Worm (Caenorhabditis elegans) whole organism, young adult: ENCODE measurements around the gene epg-7.

ENCODE experiments used
- B0261.1 ChIP-seq: sonication (generic microtip); optimal IDR thresholded peaks from 2 replicates; lab custom pipeline; 2016; ENCODE audit warnings: mild to moderate bottlenecking, missing genetic modification characterization, moderate library complexity, missing compliant biosample characterization
- B0336.3 ChIP-seq: fragments of 200-800 bp; sonication (Bioruptor generic); IDR thresholded peaks from 2 replicates; pipeline ENCODE4 v1.3.6; 2022; ENCODE audit warnings: missing genetic modification characterization, missing compliant biosample characterization
- C17E4.6 ChIP-seq: fragments of 200-800 bp; sonication (Bioruptor generic); IDR thresholded peaks from 2 replicates; pipeline ENCODE4 v1.3.6; 2022; ENCODE audit warnings: missing genetic modification reagents, missing genetic modification characterization, missing compliant biosample characterization
- F10E7.11 ChIP-seq: sonication (generic microtip); optimal IDR thresholded peaks from 2 replicates; lab custom pipeline; 2017; ENCODE audit warnings: mild to moderate bottlenecking, missing genetic modification characterization, moderate library complexity, missing compliant biosample characterization
- F23B12.7 ChIP-seq: sonication (generic microtip); optimal IDR thresholded peaks from 2 replicates; lab custom pipeline; 2017; ENCODE audit warnings: missing genetic modification characterization, mild to moderate bottlenecking, missing compliant biosample characterization, antibody characterized with exemption, moderate library complexity; ENCODE audit not compliant: insufficient read depth
- F37B4.10 ChIP-seq: fragments of 200-800 bp; sonication (Bioruptor generic); IDR thresholded peaks from 2 replicates; pipeline ENCODE4 v1.3.6; 2022; ENCODE audit warnings: missing genetic modification characterization, missing compliant biosample characterization
- F49E8.2 ChIP-seq: sonication (generic microtip); optimal IDR thresholded peaks from 3 replicates; lab custom pipeline; 2017; ENCODE audit warnings: missing genetic modification characterization, mild to moderate bottlenecking, missing compliant biosample characterization, antibody characterized with exemption, moderate library complexity; ENCODE audit not compliant: insufficient read depth
- Y53G8AR.9 ChIP-seq: fragments of 200-800 bp; sonication (Bioruptor generic); conservative IDR thresholded peaks from 2 replicates; pipeline ENCODE4 v1.3.6; 2022; ENCODE audit warnings: missing genetic modification reagents, missing genetic modification characterization, missing compliant biosample characterization
- Y67H2A.10 ChIP-seq: fragments of 200-800 bp; sonication (Bioruptor generic); conservative IDR thresholded peaks from 2 replicates; pipeline ENCODE4 v1.3.6; 2022; ENCODE audit warnings: missing genetic modification reagents, missing genetic modification characterization, missing compliant biosample characterization
- Y95B8A.8 ChIP-seq: fragments of 200-800 bp; sonication (Bioruptor generic); IDR thresholded peaks from 2 replicates; pipeline ENCODE4 v1.3.6; 2022; ENCODE audit warnings: missing genetic modification reagents, missing genetic modification characterization, missing compliant biosample characterization
- ZK185.1 ChIP-seq: sonication (generic microtip); optimal IDR thresholded peaks from 2 replicates; lab custom pipeline; 2016; ENCODE audit warnings: mild to moderate bottlenecking, missing genetic modification characterization, missing compliant biosample characterization; ENCODE audit not compliant: poor library complexity, severe bottlenecking
- ama-1 ChIP-seq, 3 experiments: fragments of 150-350 bp in 1 of 3; sonication (generic microtip) in 2 of 3; optimal IDR thresholded peaks; 2 replicates each; lab custom pipeline; 2014 to 2018; ENCODE audit warnings: missing biosample characterization in 2 of 3, missing genetic modification characterization in 2 of 3, missing genetic modification reagents in 2 of 3
- aptf-3 ChIP-seq: fragments of 200-800 bp; sonication (Bioruptor generic); IDR thresholded peaks from 2 replicates; pipeline ENCODE4 v1.3.6; 2022; ENCODE audit warnings: missing genetic modification characterization, missing compliant biosample characterization
- atf-7 ChIP-seq: sonication (generic microtip); optimal IDR thresholded peaks from 2 replicates; lab custom pipeline; 2017; ENCODE audit warnings: mild to moderate bottlenecking, missing genetic modification characterization, missing compliant biosample characterization
- athp-1 ChIP-seq: sonication (generic microtip); optimal IDR thresholded peaks from 2 replicates; lab custom pipeline; 2017; ENCODE audit warnings: mild to moderate bottlenecking, missing genetic modification characterization, missing compliant biosample characterization
- attf-5 ChIP-seq: fragments of 200-800 bp; sonication (Bioruptor generic); optimal IDR thresholded peaks from 2 replicates; lab custom pipeline; 2018; ENCODE audit warnings: mild to moderate bottlenecking, missing genetic modification characterization, missing compliant biosample characterization
- bed-2 ChIP-seq: fragments of 200-800 bp; sonication (Bioruptor generic); IDR thresholded peaks from 2 replicates; pipeline ENCODE4 v1.3.6; 2022; ENCODE audit warnings: missing genetic modification reagents, missing genetic modification characterization, missing compliant biosample characterization
- ceh-27 ChIP-seq: fragments of 200-800 bp; sonication (Bioruptor generic); optimal IDR thresholded peaks from 2 replicates; lab custom pipeline; 2018; ENCODE audit warnings: mild to moderate bottlenecking, missing genetic modification characterization, moderate library complexity, missing compliant biosample characterization
- ceh-58 ChIP-seq: fragments of 200-800 bp; sonication (Bioruptor generic); IDR thresholded peaks from 2 replicates; pipeline ENCODE4 v1.3.6; 2022; ENCODE audit warnings: missing genetic modification characterization, missing compliant biosample characterization
- chd-7 ChIP-seq: sonication (generic microtip); optimal IDR thresholded peaks from 2 replicates; lab custom pipeline; 2016; ENCODE audit warnings: mild to moderate bottlenecking, missing genetic modification characterization, moderate library complexity, missing compliant biosample characterization
- dox-1 ChIP-seq: fragments of 200-800 bp; sonication (Bioruptor generic); IDR thresholded peaks from 2 replicates; pipeline ENCODE4 v1.3.6; 2022; ENCODE audit warnings: missing genetic modification reagents, missing genetic modification characterization, missing compliant biosample characterization
- hlh-26 ChIP-seq: fragments of 200-800 bp; sonication (Bioruptor generic); conservative IDR thresholded peaks from 2 replicates; pipeline ENCODE4 v1.3.6; 2022; ENCODE audit warnings: missing genetic modification reagents, missing genetic modification characterization, missing compliant biosample characterization
- hmg-1.2 ChIP-seq: fragments of 200-800 bp; sonication (Bioruptor generic); IDR thresholded peaks from 2 replicates; pipeline ENCODE4 v1.3.6; 2022; ENCODE audit warnings: missing genetic modification reagents, missing genetic modification characterization, missing compliant biosample characterization
- hmg-20 ChIP-seq: fragments of 200-800 bp; sonication (Bioruptor generic); IDR thresholded peaks from 2 replicates; pipeline ENCODE4 v1.3.6; 2022; ENCODE audit warnings: missing genetic modification reagents, missing genetic modification characterization, missing compliant biosample characterization
- let-607 ChIP-seq, 2 experiments: fragments of 200-800 bp in 1 of 2; sonication (Bioruptor generic) in 1 of 2; sonication (generic microtip) in 1 of 2; optimal IDR thresholded peaks; 2 replicates each; lab custom pipeline; 2016 to 2018; ENCODE audit warnings: mild to moderate bottlenecking in 2 of 2, missing compliant biosample characterization in 2 of 2, missing genetic modification characterization in 2 of 2, moderate library complexity in 2 of 2, missing genotype in 1 of 2
- lin-40 ChIP-seq: sonication (generic microtip); optimal IDR thresholded peaks from 2 replicates; lab custom pipeline; 2016; ENCODE audit warnings: missing genetic modification characterization, mild to moderate bottlenecking, missing compliant biosample characterization, missing genotype, missing genetic modification reagents
- lin-54 ChIP-seq: fragments of 200-800 bp; sonication (Bioruptor generic); optimal IDR thresholded peaks from 2 replicates; lab custom pipeline; 2018; ENCODE audit warnings: mild to moderate bottlenecking, missing genetic modification characterization, missing compliant biosample characterization
- nfyb-1 ChIP-seq: fragments of 200-800 bp; sonication (Bioruptor generic); IDR thresholded peaks from 2 replicates; pipeline ENCODE4 v1.3.6; 2022; ENCODE audit warnings: missing genetic modification reagents, missing genetic modification characterization, missing compliant biosample characterization
- nhr-80 ChIP-seq: sonication (generic microtip); optimal IDR thresholded peaks from 2 replicates; lab custom pipeline; 2016; ENCODE audit warnings: missing genetic modification characterization, missing compliant biosample characterization
- pbrm-1 ChIP-seq: fragments of 200-800 bp; sonication (Bioruptor generic); IDR thresholded peaks from 2 replicates; pipeline ENCODE4 v1.3.6; 2022; ENCODE audit warnings: missing genetic modification reagents, missing genetic modification characterization, missing compliant biosample characterization
- pha-4 ChIP-seq: fragments of 150-350 bp; sonication (generic microtip); optimal IDR thresholded peaks from 2 replicates; lab custom pipeline; 2014; ENCODE audit warnings: missing biosample characterization, missing genetic modification reagents, missing genetic modification characterization
- repo-1 ChIP-seq: sonication (generic microtip); optimal IDR thresholded peaks from 2 replicates; lab custom pipeline; 2017; ENCODE audit warnings: mild to moderate bottlenecking, missing genetic modification characterization, missing compliant biosample characterization
- sdz-38 ChIP-seq: sonication (generic microtip); optimal IDR thresholded peaks from 2 replicates; lab custom pipeline; 2016; ENCODE audit warnings: missing genotype, missing genetic modification characterization, missing compliant biosample characterization
- snpc-1.3 ChIP-seq: sonication (generic microtip); optimal IDR thresholded peaks from 2 replicates; lab custom pipeline; 2017; ENCODE audit warnings: missing genetic modification characterization, mild to moderate bottlenecking, missing compliant biosample characterization, antibody characterized with exemption, moderate library complexity, missing genotype, missing genetic modification reagents; ENCODE audit not compliant: insufficient read depth
- unc-130 ChIP-seq: sonication (generic microtip); optimal IDR thresholded peaks from 2 replicates; lab custom pipeline; 2016; ENCODE audit warnings: missing genetic modification reagents, missing genetic modification characterization, missing compliant biosample characterization
- unc-62 ChIP-seq: fragments of 150-350 bp; optimal IDR thresholded peaks from 2 replicates; lab custom pipeline; 2014; ENCODE audit warnings: missing biosample characterization, missing genetic modification reagents, missing genetic modification characterization
- ztf-18 ChIP-seq: sonication (generic microtip); optimal IDR thresholded peaks from 2 replicates; lab custom pipeline; 2016; ENCODE audit warnings: missing genotype, mild to moderate bottlenecking, missing genetic modification characterization, missing compliant biosample characterization
- ztf-22 ChIP-seq: fragments of 200-800 bp; sonication (Bioruptor generic); optimal IDR thresholded peaks from 2 replicates; lab custom pipeline; 2018; ENCODE audit warnings: mild to moderate bottlenecking, missing genetic modification characterization, moderate library complexity, missing compliant biosample characterization
- ztf-25 ChIP-seq: fragments of 200-800 bp; sonication (Bioruptor generic); IDR thresholded peaks from 2 replicates; pipeline ENCODE4 v1.3.6; 2022; ENCODE audit warnings: missing genetic modification reagents, missing genetic modification characterization, missing compliant biosample characterization
- ztf-26 ChIP-seq: sonication (generic microtip); optimal IDR thresholded peaks from 2 replicates; lab custom pipeline; 2017; ENCODE audit warnings: missing genetic modification characterization, missing compliant biosample characterization

Gene epg-7

ce11 chrX:7289565-7289964 is 44.9 kb upstream of the epg-7 start:
- TF ChIP-seq B0261.1 (tag; lab: Kevin White, UChicago) (no peak), repo-1 (tag; lab: Kevin White, UChicago) (no peak), attf-5 (no peak), unc-130 (GFP tag; lab: Kevin White, UChicago) (no peak), athp-1 (tag; lab: Kevin White, UChicago) (no peak), ztf-26 (no peak), F49E8.2 (no peak), C17E4.6 (GFP tag; lab: Robert Waterston, UW) (no peak), ceh-58 (GFP tag; lab: Robert Waterston, UW) (no peak), ceh-27 (GFP tag; lab: Kevin White, UChicago) (no peak), hlh-26 (no peak), sdz-38 (tag; lab: Kevin White, UChicago) (no peak), F10E7.11 (no peak), pha-4 (tag; lab: Kevin White, UChicago) (no peak), hmg-20 (GFP tag; lab: Robert Waterston, UW) (no peak)

- TF ChIP-seq unc-62 (GFP tag; lab: Kevin White, UChicago): peak; percentile 89
- peak; percentile 68 for TF ChIP-seq pha-4 (tag; lab: Kevin White, UChicago)
- TF ChIP-seq atf-7 (tag; lab: Kevin White, UChicago): peak; percentile 65
- peak; percentile 62 for TF ChIP-seq nhr-80
- no peak for TF ChIP-seq F23B12.7 (tag; lab: Kevin White, UChicago)
- TF ChIP-seq nfyb-1 (GFP tag; lab: Robert Waterston, UW): no peak
- peak; percentile 74 to 77 for TF ChIP-seq let-607 (tag; optimal IDR thresholded peaks at IDR 0.05; lab: Kevin White, UChicago)
- TF ChIP-seq, all 124 proteins: peak for 5
These were observed 43.5 kb upstream of the epg-7 start for ce11 chrX:7290859-7291628.

- no peak for TF ChIP-seq sdz-38 (tag; lab: Kevin White, UChicago)
- TF ChIP-seq Y53G8AR.9 (GFP tag; lab: Robert Waterston, UW): no peak
- TF ChIP-seq nhr-80: peak; percentile 65
These were observed 42.7 kb upstream of the epg-7 start, which contains the start of gene lron-7 for ce11 chrX:7291810-7292209. Gene lron-7, plus strand, starts transcription at chrX:7292132.

- no peak for TF ChIP-seq ztf-26
- TF ChIP-seq dox-1 (GFP tag; lab: Robert Waterston, UW): peak; percentile 60
- no peak for TF ChIP-seq lin-54 (GFP tag; lab: Kevin White, UChicago)
- no peak for TF ChIP-seq ztf-18
- 0 out of 2 replicates have a peak, but pooled peaks have one; percentile 36 for TF ChIP-seq pbrm-1 (GFP tag; lab: Robert Waterston, UW)
- peak; percentile 44 for TF ChIP-seq atf-7 (tag; lab: Kevin White, UChicago)
- TF ChIP-seq attf-5: no peak
- TF ChIP-seq snpc-1.3: no peak
- TF ChIP-seq unc-62 (GFP tag; lab: Kevin White, UChicago): peak; percentile 29
- TF ChIP-seq Y53G8AR.9 (GFP tag; lab: Robert Waterston, UW): no peak
- TF ChIP-seq nfyb-1 (GFP tag; lab: Robert Waterston, UW): no peak
- no peak for TF ChIP-seq F37B4.10 (GFP tag; lab: Robert Waterston, UW)
- no peak for TF ChIP-seq B0261.1 (tag; lab: Kevin White, UChicago)
- 0 out of 2 replicates have a peak, but pooled peaks have one; percentile 17 for TF ChIP-seq hmg-1.2 (GFP tag; lab: Robert Waterston, UW)
- TF ChIP-seq ama-1 (optimal IDR thresholded peaks at IDR 0.05; lab: Kevin White, UChicago): no peak
- no peak for TF ChIP-seq ama-1 (GFP tag; optimal IDR thresholded peaks at IDR 0.05; lab: Kevin White, UChicago)
- TF ChIP-seq aptf-3 (GFP tag; lab: Robert Waterston, UW): no peak
- no peak for TF ChIP-seq lin-40 (tag; lab: Kevin White, UChicago)
- peak; percentile 53; the same call in 1 of the 2 replicates for TF ChIP-seq B0336.3
- no peak for TF ChIP-seq Y67H2A.10
- TF ChIP-seq ztf-22: peak; percentile 53
- TF ChIP-seq ztf-25: no peak
- no peak for TF ChIP-seq repo-1 (tag; lab: Kevin White, UChicago)
- no peak for TF ChIP-seq ZK185.1 (tag; lab: Kevin White, UChicago)
- no peak for TF ChIP-seq Y95B8A.8 (GFP tag; lab: Robert Waterston, UW)
- no peak for TF ChIP-seq chd-7 (tag; lab: Kevin White, UChicago)
- TF ChIP-seq bed-2: no peak
- no peak for TF ChIP-seq unc-130 (GFP tag; lab: Kevin White, UChicago)
These were observed 38.2 kb upstream of the epg-7 start for ce11 chrX:7296310-7296709.
